Worm (Caenorhabditis elegans): ENCODE data around the gene srh-241.

ce11 chrV:2864899-2865298 lies 4.5 kb downstream of the srh-241 start, which contains the start of gene srh-240:
- TF ChIP-seq hnd-1 (tag; optimal IDR thresholded peaks at IDR 0.05), result no peak
- no peak for TF ChIP-seq ets-7 (tag; optimal IDR thresholded peaks at IDR 0.05)
- TF ChIP-seq ama-1 (optimal IDR thresholded peaks at IDR 0.05), result no peak
- no peak for TF ChIP-seq tbx-11 (GFP tag; IDR thresholded peaks at IDR 0.05)
- TF ChIP-seq F13C5.2 (tag; optimal IDR thresholded peaks at IDR 0.05), result no peak

All from whole organism, early embryonic.